Worm (Caenorhabditis elegans): ENCODE data around the gene K07B1.7.
"Not testable (repeated sequence)": the region's sequence is repeated elsewhere in the genome, so short reads cannot be mapped to it uniquely, and the experiment has no call there.

DNA sequence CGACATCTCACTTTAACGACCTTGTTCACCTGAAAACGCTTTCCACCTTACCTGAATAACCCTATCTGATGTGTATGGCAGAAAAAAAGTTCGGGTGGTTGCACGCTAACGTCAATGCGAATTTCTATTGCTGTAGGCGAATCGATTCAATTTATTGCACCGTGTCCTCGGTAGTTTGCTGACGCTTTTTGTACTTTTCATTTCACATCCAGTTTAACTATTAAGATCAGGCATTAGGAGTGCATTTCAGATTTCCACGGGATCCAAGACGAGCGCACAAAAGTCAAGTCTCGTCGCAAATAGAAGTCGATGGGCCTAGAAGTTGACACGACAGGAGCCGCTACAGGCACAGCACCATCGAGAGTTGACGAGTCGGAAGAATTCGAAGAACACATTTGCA is 4.5 kb downstream of the K07B1.7 start:
- not testable (repeated sequence) for TF ChIP-seq aha-1, ztf-4 (tag; optimal IDR thresholded peaks at IDR 0.05)

Measured in whole organism, L1 larva.